Worm (Caenorhabditis elegans) whole organism, L4 larva: Measurements from ENCODE around the gene C25F6.8.

Source experiments
- aly-2 ChIP-seq: sonication (generic microtip); optimal IDR thresholded peaks from 2 replicates; lab custom pipeline; 2018; ENCODE audit warnings: missing biosample characterization, missing genetic modification characterization
- fos-1 ChIP-seq: fragments of 150-350 bp; optimal IDR thresholded peaks from 2 replicates; lab custom pipeline; 2014; ENCODE audit warnings: missing biosample characterization, missing genetic modification characterization
- lim-7 ChIP-seq: fragments of 200-800 bp; sonication (Bioruptor generic); IDR thresholded peaks from 2 replicates; pipeline ENCODE4 v1.3.6; 2022; ENCODE audit warnings: missing genetic modification characterization, missing compliant biosample characterization
- lin-13 ChIP-seq: fragments of 150-350 bp; optimal IDR thresholded peaks from 2 replicates; lab custom pipeline; 2014; ENCODE audit warnings: missing biosample characterization, missing genetic modification reagents, missing genetic modification characterization
- madf-9 ChIP-seq: fragments of 200-800 bp; sonication (Bioruptor generic); conservative IDR thresholded peaks from 2 replicates; pipeline ENCODE4 v1.3.6; 2022; ENCODE audit warnings: missing genetic modification reagents, missing genetic modification characterization, missing compliant biosample characterization
- nhr-41 ChIP-seq: fragments of 200-800 bp; sonication (Bioruptor generic); IDR thresholded peaks from 2 replicates; pipeline ENCODE4 v1.3.6; 2022; ENCODE audit warnings: missing genetic modification reagents, missing genetic modification characterization, missing compliant biosample characterization
- nhr-76 ChIP-seq: fragments of 150-350 bp; optimal IDR thresholded peaks from 2 replicates; lab custom pipeline; 2014; ENCODE audit warnings: missing biosample characterization, missing genetic modification characterization
- unc-62 ChIP-seq, 3 experiments: fragments of 150-350 bp in 1 of 3; sonication (generic microtip); optimal IDR thresholded peaks in 2 of 3; peaks in 1 of 3; 1 replicate in 1 of 3; 2 replicates in 2 of 3; lab custom pipeline; 2014 to 2017; ENCODE audit warnings: missing biosample characterization in 3 of 3, missing genetic modification characterization in 3 of 3, missing genetic modification reagents in 3 of 3, missing genotype in 1 of 3
- ztf-11 ChIP-seq: fragments of 150-350 bp; optimal IDR thresholded peaks from 2 replicates; lab custom pipeline; 2014; ENCODE audit warnings: missing biosample characterization, missing genetic modification characterization
- ztf-7 ChIP-seq: fragments of 150-350 bp; optimal IDR thresholded peaks from 2 replicates; lab custom pipeline; 2014; ENCODE audit warnings: missing biosample characterization, missing genetic modification characterization

- TF ChIP-seq ztf-11 (tag; lab: Kevin White, UChicago) (no peak), lim-7 (GFP tag; lab: Robert Waterston, UW) (no peak), nhr-41 (GFP tag; lab: Robert Waterston, UW) (no peak), aly-2 (tag; lab: Kevin White, UChicago) (no peak), ztf-7 (tag; lab: Kevin White, UChicago) (no peak), unc-62 (GFP tag; optimal IDR thresholded peaks at IDR 0.05 in 1 of 2; lab: Kevin White, UChicago) (peak in 1 of 2 experiments; percentile 53), unc-62 (tag; optimal IDR thresholded peaks at IDR 0.05; lab: Kevin White, UChicago) (no peak), madf-9 (GFP tag; lab: Robert Waterston, UW) (no peak), lin-13 (GFP tag; lab: Kevin White, UChicago) (no peak), nhr-76 (tag; lab: Kevin White, UChicago) (no peak), fos-1 (no peak)
Measured at ce11 chrX:5466149-5466548, 18.1 kb downstream of the C25F6.8 start.
